Fruit fly (Drosophila melanogaster) whole organism, embryonic: Measurements from ENCODE around the gene CG14013.

Source experiments
- Adf1 ChIP-seq: fragments of 200-800 bp; sonication (Bioruptor generic); IDR thresholded peaks from 2 replicates; pipeline ENCODE4 v1.3.6; 2022; ENCODE audit warnings: missing biosample characterization, missing genetic modification characterization
- Atf-2 ChIP-seq: fragments of 200-800 bp; sonication (Bioruptor generic); optimal IDR thresholded peaks from 2 replicates; lab custom pipeline; 2016; ENCODE audit warnings: missing biosample characterization, missing genetic modification characterization
- Bdp1 ChIP-seq: fragments of 200-800 bp; sonication (Bioruptor generic); optimal IDR thresholded peaks from 3 replicates; lab custom pipeline; 2016; ENCODE audit warnings: missing biosample characterization, missing genetic modification characterization
- Blimp-1 ChIP-seq: fragments of 200-800 bp; sonication (Bioruptor generic); optimal IDR thresholded peaks from 3 replicates; lab custom pipeline; 2018; ENCODE audit warnings: missing biosample characterization, missing genetic modification characterization, mild to moderate bottlenecking, moderate library complexity, missing genetic modification reagents
- CG10209 ChIP-seq: fragments of 200-800 bp; sonication (Bioruptor generic); optimal IDR thresholded peaks from 3 replicates; lab custom pipeline; 2017; ENCODE audit warnings: missing biosample characterization, mild to moderate bottlenecking, missing genetic modification characterization, missing genetic modification reagents
- CG10462 ChIP-seq: fragments of 200-800 bp; sonication (Bioruptor generic); optimal IDR thresholded peaks from 2 replicates; lab custom pipeline; 2016; ENCODE audit warnings: missing biosample characterization, missing genetic modification characterization
- CG10543 ChIP-seq: fragments of 200-800 bp; sonication (Bioruptor generic); optimal IDR thresholded peaks from 3 replicates; lab custom pipeline; 2017; ENCODE audit warnings: missing biosample characterization, mild to moderate bottlenecking, missing genetic modification characterization, moderate library complexity
- CG11093 ChIP-seq: fragments of 200-800 bp; sonication (Bioruptor generic); IDR thresholded peaks from 3 replicates; pipeline ENCODE4 v1.3.6; 2022; ENCODE audit warnings: missing biosample characterization, missing genetic modification characterization
- CG11247 ChIP-seq: fragments of 200-800 bp; sonication (Bioruptor generic); IDR thresholded peaks from 2 replicates; pipeline ENCODE4 v1.3.6; 2022; ENCODE audit warnings: missing biosample characterization, missing genetic modification characterization
- CG12744 ChIP-seq: fragments of 200-800 bp; sonication (Bioruptor generic); optimal IDR thresholded peaks from 2 replicates; lab custom pipeline; 2016; ENCODE audit warnings: missing biosample characterization, missing genetic modification characterization
- CG12942 ChIP-seq: fragments of 200-800 bp; sonication (Bioruptor generic); optimal IDR thresholded peaks from 3 replicates; lab custom pipeline; 2016; ENCODE audit warnings: missing biosample characterization, missing genetic modification characterization
- CG13424 ChIP-seq: fragments of 200-800 bp; sonication (Bioruptor generic); optimal IDR thresholded peaks from 2 replicates; lab custom pipeline; 2019; ENCODE audit warnings: missing biosample characterization, mild to moderate bottlenecking, missing genetic modification characterization, moderate library complexity
- CG17359 ChIP-seq: fragments of 200-800 bp; sonication (Bioruptor generic); optimal IDR thresholded peaks from 3 replicates; lab custom pipeline; 2018; ENCODE audit warnings: missing biosample characterization, mild to moderate bottlenecking, missing genetic modification characterization, moderate library complexity
- CG1832 ChIP-seq: fragments of 200-800 bp; sonication (Bioruptor generic); optimal IDR thresholded peaks from 2 replicates; lab custom pipeline; 2017; ENCODE audit warnings: missing biosample characterization, mild to moderate bottlenecking, missing genetic modification characterization, inconsistent platforms
- CG2116 ChIP-seq: fragments of 200-800 bp; sonication (Bioruptor generic); optimal IDR thresholded peaks from 3 replicates; lab custom pipeline; 2018; ENCODE audit warnings: missing biosample characterization, mild to moderate bottlenecking, missing genetic modification characterization
- CG2875 ChIP-seq: fragments of 200-800 bp; sonication (Bioruptor generic); optimal IDR thresholded peaks from 2 replicates; lab custom pipeline; 2017; ENCODE audit warnings: missing biosample characterization, mild to moderate bottlenecking, missing genetic modification characterization, missing genetic modification reagents
- CG30403 ChIP-seq: fragments of 200-800 bp; sonication (Bioruptor generic); optimal IDR thresholded peaks from 3 replicates; lab custom pipeline; 2016; ENCODE audit warnings: missing biosample characterization, missing genetic modification characterization
- CG31388 ChIP-seq: fragments of 200-800 bp; sonication (Bioruptor generic); optimal IDR thresholded peaks from 2 replicates; lab custom pipeline; 2016; ENCODE audit warnings: missing biosample characterization, missing genetic modification characterization
- CG32767 ChIP-seq: fragments of 200-800 bp; sonication (Bioruptor generic); IDR thresholded peaks from 2 replicates; pipeline ENCODE4 v1.3.6; 2022; ENCODE audit warnings: missing biosample characterization, missing genetic modification characterization
- CG43689 ChIP-seq: fragments of 200-800 bp; sonication (Bioruptor generic); IDR thresholded peaks from 2 replicates; pipeline ENCODE4 v1.3.6; 2022; ENCODE audit warnings: missing biosample characterization, missing genetic modification characterization
- CG4404 ChIP-seq: fragments of 200-800 bp; sonication (Bioruptor generic); IDR thresholded peaks from 2 replicates; pipeline ENCODE4 v1.3.6; 2022; ENCODE audit warnings: missing biosample characterization, missing genetic modification characterization
- CG4424 ChIP-seq: fragments of 200-800 bp; sonication (Bioruptor generic); optimal IDR thresholded peaks from 3 replicates; lab custom pipeline; 2016; ENCODE audit warnings: missing biosample characterization, missing genetic modification characterization
- CG4707 ChIP-seq: fragments of 200-800 bp; sonication (Bioruptor generic); optimal IDR thresholded peaks from 2 replicates; lab custom pipeline; 2018; ENCODE audit warnings: missing biosample characterization, mild to moderate bottlenecking, missing genetic modification characterization, moderate library complexity
- CG5953 ChIP-seq: fragments of 200-800 bp; sonication (Bioruptor generic); IDR thresholded peaks from 2 replicates; pipeline ENCODE4 v1.3.6; 2022; ENCODE audit warnings: missing biosample characterization, missing genetic modification characterization
- CG6765 ChIP-seq: fragments of 200-800 bp; sonication (Bioruptor generic); optimal IDR thresholded peaks from 3 replicates; lab custom pipeline; 2017; ENCODE audit warnings: missing biosample characterization, mild to moderate bottlenecking, missing genetic modification characterization
- CG8478 ChIP-seq: fragments of >200 bp; optimal IDR thresholded peaks from 2 replicates; lab custom pipeline; 2018
- CG8944 ChIP-seq: fragments of 200-800 bp; sonication (Bioruptor generic); optimal IDR thresholded peaks from 3 replicates; lab custom pipeline; 2016; ENCODE audit warnings: missing biosample characterization, missing genetic modification characterization
- D19B ChIP-seq: fragments of 200-800 bp; sonication (Bioruptor generic); optimal IDR thresholded peaks from 2 replicates; lab custom pipeline; 2017; ENCODE audit warnings: missing biosample characterization, mild to moderate bottlenecking, missing genetic modification characterization
- E2f1 ChIP-seq: fragments of 200-800 bp; sonication (Bioruptor generic); IDR thresholded peaks from 2 replicates; pipeline ENCODE4 v1.3.6; 2022; ENCODE audit warnings: missing biosample characterization, missing genetic modification characterization
- HLH3B ChIP-seq: fragments of 200-800 bp; sonication (Bioruptor generic); IDR thresholded peaks from 2 replicates; pipeline ENCODE4 v1.3.6; 2022; ENCODE audit warnings: missing biosample characterization, missing genetic modification characterization
- Lhr ChIP-seq: fragments of 200-800 bp; sonication (Bioruptor generic); optimal IDR thresholded peaks from 3 replicates; lab custom pipeline; 2017; ENCODE audit warnings: mild to moderate bottlenecking, missing biosample characterization, missing genetic modification reagents, missing genetic modification characterization
- Max ChIP-seq: fragments of 200-800 bp; sonication (Bioruptor generic); optimal IDR thresholded peaks from 2 replicates; lab custom pipeline; 2016; ENCODE audit warnings: missing biosample characterization, mild to moderate bottlenecking, missing genetic modification characterization
- Sin3A ChIP-seq: fragments of >200 bp; optimal IDR thresholded peaks from 2 replicates; lab custom pipeline; 2018
- Sox100B ChIP-seq: fragments of 200-800 bp; sonication (Bioruptor generic); optimal IDR thresholded peaks from 3 replicates; lab custom pipeline; 2018; ENCODE audit warnings: missing biosample characterization, mild to moderate bottlenecking, missing genetic modification characterization
- Sry-δ ChIP-seq: fragments of 200-800 bp; sonication (Bioruptor generic); optimal IDR thresholded peaks from 2 replicates; lab custom pipeline; 2016; ENCODE audit warnings: missing biosample characterization, missing genetic modification characterization
- YL-1 ChIP-seq: fragments of 200-800 bp; sonication (Bioruptor generic); optimal IDR thresholded peaks from 3 replicates; lab custom pipeline; 2017; ENCODE audit warnings: missing biosample characterization, mild to moderate bottlenecking, missing genetic modification characterization
- al ChIP-seq: fragments of 200-800 bp; sonication (Bioruptor generic); IDR thresholded peaks from 2 replicates; pipeline ENCODE4 v1.3.6; 2022; ENCODE audit warnings: missing biosample characterization, missing genetic modification characterization
- aop ChIP-seq: fragments of 200-800 bp; sonication (Bioruptor generic); IDR thresholded peaks from 2 replicates; pipeline ENCODE4 v1.3.6; 2022; ENCODE audit warnings: missing biosample characterization, missing genetic modification characterization
- dimm ChIP-seq: fragments of 200-800 bp; sonication (Bioruptor generic); IDR thresholded peaks from 2 replicates; pipeline ENCODE4 v1.3.6; 2022; ENCODE audit warnings: missing biosample characterization, missing genetic modification characterization
- emc ChIP-seq: fragments of 200-800 bp; sonication (Bioruptor generic); optimal IDR thresholded peaks from 2 replicates; lab custom pipeline; 2016; ENCODE audit warnings: missing biosample characterization, missing genetic modification characterization
- gsb-n ChIP-seq: fragments of 200-800 bp; sonication (Bioruptor generic); optimal IDR thresholded peaks from 3 replicates; lab custom pipeline; 2018; ENCODE audit warnings: missing biosample characterization, mild to moderate bottlenecking, missing genetic modification characterization
- h ChIP-seq: fragments of >200 bp; optimal IDR thresholded peaks from 2 replicates; lab custom pipeline; 2017
- knrl ChIP-seq: fragments of 200-800 bp; sonication (Bioruptor generic); IDR thresholded peaks from 3 replicates; pipeline ENCODE4 v1.3.6; 2022; ENCODE audit warnings: missing biosample characterization, missing genetic modification characterization; ENCODE audit not compliant: partially characterized antibody
- lola ChIP-seq, 3 experiments: fragments of >200 bp in 2 of 3; fragments of 200-800 bp in 1 of 3; sonication (Bioruptor generic) in 1 of 3; optimal IDR thresholded peaks; 2 replicates each; lab custom pipeline; 2017 to 2019; ENCODE audit warnings: missing biosample characterization in 3 of 3, missing genetic modification characterization in 3 of 3, mild to moderate bottlenecking in 1 of 3, moderate library complexity in 1 of 3
- pho ChIP-seq: fragments of 200-800 bp; sonication (Bioruptor generic); optimal IDR thresholded peaks from 2 replicates; lab custom pipeline; 2016; ENCODE audit warnings: missing biosample characterization, missing genetic modification characterization
- salm ChIP-seq: fragments of 200-800 bp; sonication (Bioruptor generic); optimal IDR thresholded peaks from 2 replicates; lab custom pipeline; 2018; ENCODE audit warnings: missing biosample characterization, mild to moderate bottlenecking, missing genetic modification characterization
- sim ChIP-seq: fragments of 200-800 bp; sonication (Bioruptor generic); IDR thresholded peaks from 2 replicates; pipeline ENCODE4 v1.3.6; 2022; ENCODE audit warnings: missing biosample characterization, missing genetic modification characterization
- sima ChIP-seq: fragments of 200-800 bp; sonication (Bioruptor generic); optimal IDR thresholded peaks from 2 replicates; lab custom pipeline; 2016; ENCODE audit warnings: missing biosample characterization, missing genetic modification characterization
- slbo ChIP-seq: fragments of 200-800 bp; sonication (Bioruptor generic); IDR thresholded peaks from 2 replicates; pipeline ENCODE4 v1.3.6; 2022; ENCODE audit warnings: missing biosample characterization, missing genetic modification characterization
- sob ChIP-seq: fragments of 200-800 bp; sonication (Bioruptor generic); IDR thresholded peaks from 2 replicates; pipeline ENCODE4 v1.3.6; 2022; ENCODE audit warnings: missing biosample characterization, missing genetic modification characterization
- wek ChIP-seq: fragments of 200-800 bp; sonication (Bioruptor generic); optimal IDR thresholded peaks from 3 replicates; lab custom pipeline; 2018; ENCODE audit warnings: missing biosample characterization, mild to moderate bottlenecking, missing genetic modification characterization, moderate library complexity

Gene CG14013

dm6 chr2L:5523848-5524473, 29.7 kb downstream of the CG14013 start, which contains the start of the genes Vps52 and Elp4 (continued):
- TF ChIP-seq D19B (GFP tag; lab: Kevin White, UChicago) (no peak), YL-1 (GFP tag; lab: Kevin White, UChicago) (peak; percentile 20), CG10543 (GFP tag; lab: Kevin White, UChicago) (peak; percentile 63), CG2116 (GFP tag; lab: Kevin White, UChicago) (peak; percentile 86), CG4707 (GFP tag; lab: Kevin White, UChicago) (no peak), wek (GFP tag; lab: Kevin White, UChicago) (peak; percentile 69), emc (GFP tag; lab: Kevin White, UChicago) (no peak), lola (GFP tag; optimal IDR thresholded peaks at IDR 0.05; lab: Kevin White, UChicago) (peak in 1 of 3 experiments; percentile 81), E2f1 (GFP tag; lab: Robert Waterston, UW) (peak; percentile 66), h (lab: Kevin White, UChicago) (no peak), CG6765 (GFP tag; lab: Kevin White, UChicago) (peak; percentile 51), CG13424 (tag; lab: Kevin White, UChicago) (peak; percentile 83), Adf1 (GFP tag; lab: Robert Waterston, UW) (no peak), CG2875 (peak; percentile 16), sima (GFP tag; lab: Kevin White, UChicago) (no peak), CG11093 (no peak), knrl (GFP tag; lab: Robert Waterston, UW) (peak; percentile 72), sim (GFP tag; lab: Robert Waterston, UW) (no peak), dimm (GFP tag; lab: Robert Waterston, UW) (no peak), sob (GFP tag; lab: Robert Waterston, UW) (peak; percentile 61), CG4424 (GFP tag; lab: Kevin White, UChicago) (peak; percentile 77), CG4404 (peak; percentile 50; the same call in 1 of the 2 replicates), Blimp-1 (GFP tag; lab: Kevin White, UChicago) (peak; percentile 75), CG12942 (GFP tag; lab: Kevin White, UChicago) (peak; percentile 71), CG5953 (GFP tag; lab: Robert Waterston, UW) (peak; percentile 40; the same call in 1 of the 2 replicates), HLH3B (GFP tag; lab: Robert Waterston, UW) (peak; percentile 29; the same call in 1 of the 2 replicates), Atf-2 (GFP tag; lab: Kevin White, UChicago) (peak; percentile 29), CG30403 (GFP tag; lab: Kevin White, UChicago) (peak; percentile 91), gsb-n (peak; percentile 66), Sox100B (GFP tag; lab: Kevin White, UChicago) (no peak), CG8478 (lab: Kevin White, UChicago) (no peak), CG10209 (GFP tag; lab: Kevin White, UChicago) (peak; percentile 71), CG12744 (GFP tag; lab: Kevin White, UChicago) (peak; percentile 42), CG31388 (GFP tag; lab: Kevin White, UChicago) (peak; percentile 37), CG11247 (GFP tag; lab: Robert Waterston, UW) (peak; percentile 65), CG1832 (GFP tag; lab: Kevin White, UChicago) (no peak), CG17359 (tag; lab: Kevin White, UChicago) (peak; percentile 75), Max (GFP tag; lab: Kevin White, UChicago) (peak; percentile 48), Sry-δ (GFP tag; lab: Kevin White, UChicago) (peak; percentile 76), al (GFP tag; lab: Robert Waterston, UW) (peak; percentile 53), salm (tag; lab: Kevin White, UChicago) (no peak), CG32767 (peak; percentile 65; the same call in 1 of the 2 replicates), CG10462 (GFP tag; lab: Kevin White, UChicago) (peak; percentile 8), Lhr (GFP tag; lab: Kevin White, UChicago) (peak; percentile 56), CG43689 (GFP tag; lab: Robert Waterston, UW) (no peak), Bdp1 (GFP tag; lab: Kevin White, UChicago) (no peak), aop (GFP tag; lab: Robert Waterston, UW) (no peak), pho (GFP tag; lab: Kevin White, UChicago) (peak; percentile 75), Sin3A (lab: Kevin White, UChicago) (peak; percentile 3), CG8944 (GFP tag; lab: Kevin White, UChicago) (peak; percentile 25), slbo (peak; percentile 74)
